Fruit fly (Drosophila melanogaster): Measurements from ENCODE around the gene tHMG2.

- TF ChIP-seq insv (optimal IDR thresholded peaks at IDR 0.05) (no peak), ttk (optimal IDR thresholded peaks at IDR 0.05) (no peak), h (optimal IDR thresholded peaks at IDR 0.05) (no peak), Myc (optimal IDR thresholded peaks at IDR 0.05) (no peak), psq (optimal IDR thresholded peaks at IDR 0.05) (no peak), Sin3A (optimal IDR thresholded peaks at IDR 0.05) (no peak)
These were observed 32.3 kb downstream of the tHMG2 start for dm6 chr3R:22525073-22525413.
